Fruit fly (Drosophila melanogaster): ENCODE data around the gene Lgr4.
A peak's percentile ranks its signal among the peaks of the same experiment; 100 is the strongest.

Gene Lgr4

DNA sequence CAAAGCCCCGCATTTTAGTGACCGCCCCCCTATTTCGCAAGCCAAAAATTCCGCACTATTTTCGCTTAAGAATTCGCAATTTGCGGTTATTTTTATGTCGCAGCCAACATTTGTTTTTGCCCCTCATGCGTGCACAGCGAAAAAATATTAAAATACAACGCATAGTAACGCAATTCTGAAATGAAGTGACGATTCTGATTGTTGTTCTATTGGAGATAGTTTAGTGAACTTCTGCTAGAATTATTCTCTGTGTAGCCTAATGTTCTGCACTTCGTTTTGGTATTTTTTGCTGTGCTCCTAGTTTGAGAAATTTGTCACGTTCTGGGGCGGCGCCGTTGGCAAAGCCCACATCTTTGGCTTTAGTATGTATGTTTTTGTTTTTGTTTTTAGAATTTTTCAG, 32.9 kb upstream of the Lgr4 start:
- no peak for TF ChIP-seq CG1620 (GFP tag; optimal IDR thresholded peaks at IDR 0.05)
- peak; percentile 7 for TF ChIP-seq bab1 (GFP tag; optimal IDR thresholded peaks at IDR 0.05)
- TF ChIP-seq CG33017 (tag; optimal IDR thresholded peaks at IDR 0.05): no peak

DNA sequence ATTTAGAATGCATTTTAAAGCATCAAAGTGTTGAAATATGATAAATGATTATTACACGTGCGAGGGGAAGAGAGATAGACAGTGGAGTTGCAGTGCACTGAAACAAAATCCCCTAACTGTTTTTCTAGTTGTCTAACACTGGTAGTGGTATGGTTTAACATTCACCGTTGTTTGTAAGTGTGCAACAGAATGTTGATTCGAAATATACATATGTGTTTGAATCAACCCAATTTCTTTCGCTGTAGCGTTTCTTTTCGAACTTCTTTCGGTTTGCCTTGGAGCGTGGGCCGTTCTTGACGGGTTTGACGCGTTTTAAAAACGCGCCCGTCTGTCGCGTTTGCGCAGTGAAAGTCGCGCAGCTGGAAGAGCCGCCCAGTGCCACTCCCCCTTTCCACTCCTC, 32.3 kb upstream of the Lgr4 start:
- TF ChIP-seq CG33017 (tag; optimal IDR thresholded peaks at IDR 0.05): no peak
- no peak for TF ChIP-seq Crg-1 (GFP tag; optimal IDR thresholded peaks at IDR 0.05)
- no peak for TF ChIP-seq bab1 (GFP tag; optimal IDR thresholded peaks at IDR 0.05)
- no peak for TF ChIP-seq CG7101 (tag; optimal IDR thresholded peaks at IDR 0.05)
- TF ChIP-seq CG7045 (GFP tag; optimal IDR thresholded peaks at IDR 0.05): no peak
- no peak for TF ChIP-seq Hr96 (GFP tag; optimal IDR thresholded peaks at IDR 0.05)
- no peak for TF ChIP-seq toe (GFP tag; optimal IDR thresholded peaks at IDR 0.05)
- TF ChIP-seq cnc (optimal IDR thresholded peaks at IDR 0.05): no peak
- TF ChIP-seq tj (GFP tag; optimal IDR thresholded peaks at IDR 0.05): no peak
- no peak for TF ChIP-seq Clk (GFP tag; optimal IDR thresholded peaks at IDR 0.05)
- TF ChIP-seq CG1620 (GFP tag; optimal IDR thresholded peaks at IDR 0.05): no peak
- no peak for TF ChIP-seq kay (GFP tag; ENCODE audit: borderline replicate concordance)
- no peak for TF ChIP-seq Mnt (GFP tag; optimal IDR thresholded peaks at IDR 0.05)
- no peak for TF ChIP-seq CG5204 (GFP tag; optimal IDR thresholded peaks at IDR 0.05)
- no peak for TF ChIP-seq CG11617 (GFP tag; optimal IDR thresholded peaks at IDR 0.05)

DNA sequence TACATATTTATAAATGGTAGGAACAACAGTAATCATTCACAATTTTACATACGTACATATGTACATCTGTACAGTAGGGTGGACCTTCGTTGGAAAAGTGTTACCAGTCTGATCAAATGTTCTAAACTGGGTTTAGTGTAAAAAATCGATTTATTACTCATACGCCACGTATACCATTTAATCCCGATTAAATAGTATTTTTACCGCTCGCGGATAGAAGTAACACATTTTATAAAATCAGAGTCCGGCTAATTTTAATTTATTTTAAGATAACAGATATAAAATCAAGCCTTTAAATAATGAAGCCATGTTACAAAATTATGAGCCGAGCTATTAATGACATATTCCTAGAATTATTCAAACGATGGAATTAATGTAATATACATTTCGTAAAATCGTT, 31.5 kb upstream of the Lgr4 start:
- TF ChIP-seq kay (GFP tag; ENCODE audit: borderline replicate concordance) (peak; percentile 61), Crg-1 (GFP tag; optimal IDR thresholded peaks at IDR 0.05) (no peak)

DNA sequence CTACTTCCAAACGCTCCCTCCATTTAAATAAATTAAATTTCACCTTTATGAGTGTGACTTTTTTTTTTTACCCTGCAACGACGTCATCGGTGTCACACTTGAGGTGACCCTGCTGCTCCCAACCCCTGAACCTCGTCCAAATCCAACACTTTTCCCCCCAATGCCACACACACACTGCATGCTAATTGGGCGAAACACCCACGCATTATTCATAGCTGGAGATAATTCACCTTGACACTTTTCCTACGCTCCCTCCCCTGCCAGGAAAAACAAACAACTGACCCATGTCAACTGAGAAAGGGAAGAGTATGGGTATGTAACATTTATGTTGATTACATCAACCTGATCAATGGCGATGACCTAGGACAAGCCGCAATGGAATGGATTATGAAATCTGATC, 30.3 kb upstream of the Lgr4 start:
- TF ChIP-seq CG7101 (tag; optimal IDR thresholded peaks at IDR 0.05): no peak

DNA sequence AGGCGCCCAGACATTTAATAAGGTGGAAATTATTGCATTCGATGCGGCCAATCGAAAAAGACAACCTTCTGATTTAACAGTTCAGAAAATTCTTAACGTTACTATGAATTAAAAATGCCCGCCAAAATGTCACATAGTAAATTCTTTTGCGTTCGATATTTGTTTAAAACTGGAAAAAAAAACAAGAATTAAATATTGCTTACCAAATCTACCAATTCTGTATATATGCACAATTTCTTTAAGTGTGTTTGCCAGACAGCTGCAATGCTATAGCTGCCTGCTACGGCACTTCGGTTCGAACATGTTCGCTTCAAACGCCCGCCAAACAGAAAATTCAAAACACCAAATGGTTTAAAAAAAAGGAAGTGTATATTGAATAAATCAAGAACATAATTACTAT, 25.1 kb upstream of the Lgr4 start:
- TF ChIP-seq CG33017 (tag; optimal IDR thresholded peaks at IDR 0.05) (no peak), cic (GFP tag; optimal IDR thresholded peaks at IDR 0.05) (no peak), CG12768 (GFP tag; optimal IDR thresholded peaks at IDR 0.05) (no peak), tj (GFP tag; optimal IDR thresholded peaks at IDR 0.05) (peak; percentile 16), cnc (optimal IDR thresholded peaks at IDR 0.05) (no peak), kay (GFP tag; ENCODE audit: borderline replicate concordance) (peak; percentile 17), Hr96 (GFP tag; optimal IDR thresholded peaks at IDR 0.05) (no peak), CG1620 (GFP tag; optimal IDR thresholded peaks at IDR 0.05) (peak; percentile 43), CG7101 (tag; optimal IDR thresholded peaks at IDR 0.05) (peak; percentile 37), toe (GFP tag; optimal IDR thresholded peaks at IDR 0.05) (no peak), CG11617 (GFP tag; optimal IDR thresholded peaks at IDR 0.05) (peak; percentile 6), CG5204 (GFP tag; optimal IDR thresholded peaks at IDR 0.05) (no peak), CG14711 (tag; optimal IDR thresholded peaks at IDR 0.05) (peak; percentile 36), pad (GFP tag; optimal IDR thresholded peaks at IDR 0.05) (no peak), Mnt (GFP tag; optimal IDR thresholded peaks at IDR 0.05) (peak; percentile 5), Clk (GFP tag; optimal IDR thresholded peaks at IDR 0.05) (no peak), bab1 (GFP tag; optimal IDR thresholded peaks at IDR 0.05) (peak; percentile 42)

DNA sequence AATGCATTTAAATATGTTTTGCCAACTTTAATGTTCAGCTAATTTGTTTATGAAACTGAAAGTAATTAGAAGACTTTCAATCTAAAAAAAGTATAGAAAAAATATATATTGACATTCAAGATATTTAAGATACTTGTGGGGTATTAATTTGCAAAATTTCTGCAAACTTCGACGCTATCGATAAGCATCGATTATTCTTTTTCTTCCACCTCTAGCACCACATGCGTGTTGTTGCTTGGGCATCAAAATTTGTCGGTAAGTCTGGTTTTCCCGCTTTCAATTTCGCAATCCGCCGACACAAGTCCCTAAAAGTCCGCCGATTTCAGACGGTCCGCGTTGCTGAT, 23.1 kb upstream of the Lgr4 start, which contains the start of gene REG:
Gene REG (plus strand): TSS at position 188 of the 344 bp plus-strand sequence.
- TF ChIP-seq Mnt (GFP tag; optimal IDR thresholded peaks at IDR 0.05) (peak; percentile 14), Hr96 (GFP tag; optimal IDR thresholded peaks at IDR 0.05) (no peak)

DNA sequence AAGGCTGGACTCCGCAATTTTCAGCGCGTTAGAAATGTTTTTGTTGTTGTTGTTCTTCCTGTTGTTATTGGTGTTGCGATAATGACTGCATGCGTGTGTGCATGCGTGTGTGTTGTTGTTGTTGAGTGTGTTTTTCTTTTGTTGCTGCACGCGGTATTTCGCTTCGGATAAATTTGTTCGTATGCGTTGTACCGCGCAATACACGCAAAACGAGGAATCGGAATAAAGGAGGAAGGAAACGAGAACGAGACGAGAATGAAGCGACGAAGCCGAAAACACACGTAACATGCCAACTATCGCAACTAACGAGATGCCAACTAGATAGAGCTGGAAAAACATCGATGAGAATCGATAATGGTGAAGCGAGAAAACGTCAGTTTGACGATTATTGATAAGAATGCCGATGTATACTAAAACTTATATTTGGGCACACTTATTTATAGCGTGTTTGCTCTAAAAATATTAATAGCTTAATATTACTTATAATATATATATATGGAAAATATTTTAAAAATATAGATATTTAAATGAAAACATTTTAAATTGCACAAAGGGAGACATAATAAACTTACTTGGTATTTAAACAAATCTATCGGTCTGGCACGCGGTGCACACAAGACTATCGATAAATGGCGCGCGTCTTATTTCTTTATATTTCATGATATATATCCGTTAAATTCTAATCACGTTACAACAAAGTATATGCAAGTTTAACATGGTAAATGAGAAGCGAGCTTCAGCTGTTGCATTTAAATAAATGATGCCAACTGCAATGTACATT, 22.6 kb upstream of the Lgr4 start, which contains the start of gene sno:
Gene sno (minus strand): TSS at position 318 of the 781 bp plus-strand sequence.
- TF ChIP-seq tj (GFP tag; optimal IDR thresholded peaks at IDR 0.05): peak; percentile 64
- no peak for TF ChIP-seq CG12768 (GFP tag; optimal IDR thresholded peaks at IDR 0.05)
- TF ChIP-seq Mnt (GFP tag; optimal IDR thresholded peaks at IDR 0.05): peak; percentile 77
- TF ChIP-seq pad (GFP tag; optimal IDR thresholded peaks at IDR 0.05): no peak
- TF ChIP-seq ovo (GFP tag; optimal IDR thresholded peaks at IDR 0.05): peak; percentile 5
- no peak for TF ChIP-seq Hr96 (GFP tag; optimal IDR thresholded peaks at IDR 0.05)
- peak; percentile 25 for TF ChIP-seq bab1 (GFP tag; optimal IDR thresholded peaks at IDR 0.05)
- no peak for TF ChIP-seq CG7101 (tag; optimal IDR thresholded peaks at IDR 0.05)

DNA sequence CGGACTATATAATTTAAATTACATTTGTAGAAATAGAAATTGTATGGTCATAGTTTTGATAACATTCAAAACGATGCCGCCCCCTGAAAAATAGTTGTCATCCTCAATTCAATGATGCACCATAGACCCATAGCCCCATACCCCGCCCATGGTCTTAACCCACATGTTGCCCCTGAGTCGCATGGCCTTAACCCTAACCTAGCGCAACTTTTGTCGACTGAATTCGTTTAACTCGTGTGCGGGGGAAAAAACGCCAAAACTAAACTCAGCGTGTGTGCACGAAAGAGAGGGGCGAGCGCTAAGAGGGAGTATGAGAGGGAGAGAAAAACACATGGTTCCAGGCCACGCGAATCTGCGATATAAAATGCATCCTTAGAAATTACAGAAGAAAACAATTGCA, 21.5 kb upstream of the Lgr4 start:
- TF ChIP-seq toe (GFP tag; optimal IDR thresholded peaks at IDR 0.05): no peak
- no peak for TF ChIP-seq Hr96 (GFP tag; optimal IDR thresholded peaks at IDR 0.05)
- no peak for TF ChIP-seq CG1620 (GFP tag; optimal IDR thresholded peaks at IDR 0.05)
- peak; percentile 20 for TF ChIP-seq Mnt (GFP tag; optimal IDR thresholded peaks at IDR 0.05)
- peak; percentile 11 for TF ChIP-seq bab1 (GFP tag; optimal IDR thresholded peaks at IDR 0.05)

Measured in whole organism, adult.